Worm (Caenorhabditis elegans) whole organism, mixed stage, embryonic: ENCODE measurements around the gene srt-50.

Experiments
- M03D4.4 ChIP-seq: sonication (generic microtip); optimal IDR thresholded peaks from 2 replicates; lab custom pipeline; 2017; ENCODE audit warnings: mild to moderate bottlenecking, missing genetic modification characterization, missing compliant biosample characterization
- bed-3 ChIP-seq: fragments of 200-800 bp; sonication (Bioruptor generic); optimal IDR thresholded peaks from 3 replicates; lab custom pipeline; 2018; ENCODE audit warnings: mild to moderate bottlenecking, missing genetic modification characterization, moderate library complexity, missing compliant biosample characterization
- blmp-1 ChIP-seq: fragments of 150-350 bp; optimal IDR thresholded peaks from 2 replicates; lab custom pipeline; 2014; ENCODE audit warnings: missing biosample characterization, missing genetic modification characterization
- ceh-39 ChIP-seq: fragments of 150-350 bp; optimal IDR thresholded peaks from 2 replicates; lab custom pipeline; 2014; ENCODE audit warnings: missing biosample characterization, missing genetic modification characterization
- ceh-43 ChIP-seq: fragments of 200-800 bp; sonication (Bioruptor generic); optimal IDR thresholded peaks from 2 replicates; lab custom pipeline; 2018; ENCODE audit warnings: mild to moderate bottlenecking, missing genetic modification characterization, moderate library complexity, missing compliant biosample characterization
- ceh-83 ChIP-seq: fragments of 200-800 bp; sonication (Bioruptor generic); optimal IDR thresholded peaks from 2 replicates; lab custom pipeline; 2018; ENCODE audit warnings: mild to moderate bottlenecking, missing genetic modification characterization, missing compliant biosample characterization
- ces-1 ChIP-seq: fragments of 150-350 bp; optimal IDR thresholded peaks from 2 replicates; lab custom pipeline; 2014; ENCODE audit warnings: missing biosample characterization, missing genetic modification reagents, missing genetic modification characterization
- cnd-1 ChIP-seq: fragments of 200-800 bp; sonication (Bioruptor generic); optimal IDR thresholded peaks from 2 replicates; lab custom pipeline; 2018; ENCODE audit warnings: mild to moderate bottlenecking, missing genetic modification characterization, missing compliant biosample characterization
- drap-1 ChIP-seq: fragments of 200-800 bp; sonication (Bioruptor generic); optimal IDR thresholded peaks from 3 replicates; lab custom pipeline; 2018; ENCODE audit warnings: mild to moderate bottlenecking, missing genetic modification characterization, missing compliant biosample characterization
- elt-1 ChIP-seq: sonication (generic microtip); optimal IDR thresholded peaks from 2 replicates; lab custom pipeline; 2017; ENCODE audit warnings: missing genetic modification characterization, mild to moderate bottlenecking, missing compliant biosample characterization, antibody characterized with exemption, moderate library complexity, borderline replicate concordance; ENCODE audit not compliant: insufficient read depth
- elt-3 ChIP-seq: fragments of 150-350 bp; optimal IDR thresholded peaks from 2 replicates; lab custom pipeline; 2014; ENCODE audit warnings: missing biosample characterization, missing genetic modification characterization
- flh-1 ChIP-seq: fragments of 200-800 bp; sonication (Bioruptor generic); optimal IDR thresholded peaks from 2 replicates; lab custom pipeline; 2018; ENCODE audit warnings: mild to moderate bottlenecking, missing genetic modification characterization, moderate library complexity, missing compliant biosample characterization
- ham-2 ChIP-seq: fragments of 200-800 bp; sonication (Bioruptor generic); optimal IDR thresholded peaks from 2 replicates; lab custom pipeline; 2018; ENCODE audit warnings: mild to moderate bottlenecking, missing genetic modification characterization, missing compliant biosample characterization
- hlh-1 ChIP-seq: fragments of 150-350 bp; optimal IDR thresholded peaks from 2 replicates; lab custom pipeline; 2014; ENCODE audit warnings: missing biosample characterization, missing genetic modification reagents, missing genetic modification characterization
- lin-13 ChIP-seq: fragments of 150-350 bp; optimal IDR thresholded peaks from 2 replicates; lab custom pipeline; 2014; ENCODE audit warnings: missing biosample characterization, missing genetic modification characterization
- lin-32 ChIP-seq: fragments of 200-800 bp; sonication (Bioruptor generic); optimal IDR thresholded peaks from 2 replicates; lab custom pipeline; 2018; ENCODE audit warnings: mild to moderate bottlenecking, missing genetic modification characterization, missing compliant biosample characterization
- lsy-2 ChIP-seq: fragments of 150-350 bp; optimal IDR thresholded peaks from 2 replicates; lab custom pipeline; 2014; ENCODE audit warnings: missing biosample characterization, missing genetic modification characterization
- mab-5 ChIP-seq: fragments of 150-350 bp; optimal IDR thresholded peaks from 2 replicates; lab custom pipeline; 2014; ENCODE audit warnings: missing biosample characterization, missing genetic modification characterization
- mep-1 ChIP-seq: fragments of 150-350 bp; optimal IDR thresholded peaks from 2 replicates; lab custom pipeline; 2017; ENCODE audit warnings: missing biosample characterization, missing genetic modification reagents, missing genetic modification characterization, inconsistent platforms
- mls-2 ChIP-seq: sonication (generic microtip); optimal IDR thresholded peaks from 2 replicates; lab custom pipeline; 2016; ENCODE audit warnings: mild to moderate bottlenecking, missing genetic modification characterization, moderate library complexity, missing compliant biosample characterization
- nhr-12 ChIP-seq: fragments of 150-350 bp; optimal IDR thresholded peaks from 2 replicates; lab custom pipeline; 2014; ENCODE audit warnings: missing biosample characterization, missing genetic modification characterization
- nhr-2 ChIP-seq: fragments of 150-350 bp; optimal IDR thresholded peaks from 2 replicates; lab custom pipeline; 2014; ENCODE audit warnings: missing biosample characterization, missing genetic modification characterization
- nhr-237 ChIP-seq: fragments of 150-350 bp; optimal IDR thresholded peaks from 2 replicates; lab custom pipeline; 2014; ENCODE audit warnings: missing biosample characterization, missing genetic modification characterization
- nhr-28 ChIP-seq: fragments of 150-350 bp; optimal IDR thresholded peaks from 2 replicates; lab custom pipeline; 2014; ENCODE audit warnings: missing biosample characterization, missing genetic modification characterization
- nhr-76 ChIP-seq: sonication (generic microtip); optimal IDR thresholded peaks from 2 replicates; lab custom pipeline; 2017; ENCODE audit warnings: missing biosample characterization, missing genetic modification characterization
- pha-4 ChIP-seq: fragments of 150-350 bp; optimal IDR thresholded peaks from 2 replicates; lab custom pipeline; 2018; ENCODE audit warnings: missing biosample characterization, missing genetic modification reagents, missing genetic modification characterization
- sem-2 ChIP-seq: fragments of 200-800 bp; sonication (Bioruptor generic); optimal IDR thresholded peaks from 2 replicates; lab custom pipeline; 2018; ENCODE audit warnings: mild to moderate bottlenecking, missing genetic modification characterization, missing compliant biosample characterization
- snpc-4 ChIP-seq: fragments of 150-350 bp; optimal IDR thresholded peaks from 2 replicates; lab custom pipeline; 2014; ENCODE audit warnings: missing biosample characterization, missing genetic modification characterization
- sptf-1 ChIP-seq: sonication (generic microtip); optimal IDR thresholded peaks from 2 replicates; lab custom pipeline; 2017; ENCODE audit warnings: mild to moderate bottlenecking, missing genetic modification characterization, moderate library complexity, missing compliant biosample characterization
- tbx-8 ChIP-seq: fragments of 200-800 bp; sonication (Bioruptor generic); optimal IDR thresholded peaks from 2 replicates; lab custom pipeline; 2018; ENCODE audit warnings: mild to moderate bottlenecking, missing genetic modification characterization, moderate library complexity, missing compliant biosample characterization
- unc-120 ChIP-seq: sonication (generic microtip); optimal IDR thresholded peaks from 2 replicates; lab custom pipeline; 2017; ENCODE audit warnings: missing genetic modification characterization, missing compliant biosample characterization; ENCODE audit not compliant: poor library complexity, severe bottlenecking
- unc-39 ChIP-seq: fragments of 150-350 bp; optimal IDR thresholded peaks from 2 replicates; lab custom pipeline; 2014; ENCODE audit warnings: missing biosample characterization, missing genetic modification characterization
- unc-62 ChIP-seq: fragments of 150-350 bp; optimal IDR thresholded peaks from 2 replicates; lab custom pipeline; 2014; ENCODE audit warnings: missing biosample characterization, missing genetic modification reagents, missing genetic modification characterization
- zip-8 ChIP-seq: fragments of 150-350 bp; optimal IDR thresholded peaks from 2 replicates; lab custom pipeline; 2014; ENCODE audit warnings: missing biosample characterization, missing genetic modification characterization
- ztf-11 ChIP-seq: fragments of 150-350 bp; optimal IDR thresholded peaks from 2 replicates; lab custom pipeline; 2014; ENCODE audit warnings: missing biosample characterization, missing genetic modification characterization

Gene srt-50

DNA sequence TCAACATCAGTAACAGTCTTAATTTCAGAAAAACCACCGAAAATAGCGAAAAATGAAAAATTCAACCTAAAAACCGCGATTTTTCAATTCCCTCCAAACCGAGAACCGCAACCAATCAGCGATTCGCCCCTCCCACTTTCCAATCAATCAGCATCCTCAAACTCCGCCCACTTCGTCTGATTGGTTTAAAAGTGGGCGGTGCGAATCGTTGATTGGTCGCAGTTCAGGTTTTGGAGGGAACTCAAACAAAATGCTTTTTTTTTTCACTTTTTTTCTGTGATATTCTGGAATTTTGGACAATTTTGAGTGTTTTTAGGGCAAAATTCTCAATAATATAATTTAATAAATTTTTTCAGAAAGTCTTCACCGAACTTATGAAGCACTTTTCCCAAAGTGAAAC, 46.6 kb upstream of the srt-50 start:
- TF ChIP-seq snpc-4 (tag; lab: Kevin White, UChicago) (no peak), lsy-2 (tag; lab: Kevin White, UChicago) (no peak), unc-120 (no peak), mab-5 (tag; lab: Kevin White, UChicago) (no peak), mls-2 (tag; lab: Kevin White, UChicago) (no peak), pha-4 (tag; lab: Kevin White, UChicago) (no peak), flh-1 (GFP tag; lab: Kevin White, UChicago) (no peak), nhr-2 (no peak), elt-3 (tag; lab: Kevin White, UChicago) (no peak), sem-2 (no peak), ceh-39 (tag; lab: Kevin White, UChicago) (no peak), blmp-1 (tag; lab: Kevin White, UChicago) (no peak), elt-1 (no peak), nhr-12 (tag; lab: Kevin White, UChicago) (no peak), drap-1 (no peak)
- TF ChIP-seq, all 35 proteins: peak for 0

DNA sequence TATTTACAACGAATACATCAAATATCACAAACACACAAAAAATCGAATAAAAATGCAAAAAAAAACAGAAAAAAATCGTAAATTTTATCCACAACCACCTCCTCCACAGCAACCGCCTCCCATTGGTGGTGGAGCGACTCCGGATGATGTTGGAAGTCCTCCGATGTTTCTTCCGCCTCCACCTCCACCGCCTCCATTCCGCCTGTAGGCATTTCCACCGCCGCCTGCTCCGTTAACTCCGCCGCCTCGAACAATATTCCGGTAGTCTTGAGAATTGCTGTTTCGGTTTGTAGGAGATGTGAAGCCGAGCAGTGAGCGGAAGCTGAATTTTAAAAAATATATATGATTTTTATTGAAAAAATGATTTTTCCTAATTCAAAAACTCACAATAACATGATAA, 46.1 kb upstream of the srt-50 start:
- TF ChIP-seq lin-32: no peak
- TF ChIP-seq ceh-39 (tag; lab: Kevin White, UChicago): no peak
- no peak for TF ChIP-seq ceh-83
- TF ChIP-seq elt-1: no peak
- no peak for TF ChIP-seq nhr-76 (tag; lab: Kevin White, UChicago)
- no peak for TF ChIP-seq nhr-2
- TF ChIP-seq mab-5 (tag; lab: Kevin White, UChicago): no peak
- no peak for TF ChIP-seq drap-1
- no peak for TF ChIP-seq nhr-237 (tag; lab: Kevin White, UChicago)
- TF ChIP-seq lsy-2 (tag; lab: Kevin White, UChicago): no peak
- TF ChIP-seq sptf-1 (tag; lab: Kevin White, UChicago): no peak
- TF ChIP-seq M03D4.4: no peak
- no peak for TF ChIP-seq mls-2 (tag; lab: Kevin White, UChicago)
- no peak for TF ChIP-seq zip-8 (tag; lab: Kevin White, UChicago)
- TF ChIP-seq blmp-1 (tag; lab: Kevin White, UChicago): no peak

ce11 chrIV:15028891-15029290, 45.6 kb upstream of the srt-50 start, which contains the start of gene Y41E3.8:
Gene Y41E3.8, minus strand, starts transcription at chrIV:15028978.
- no peak for TF ChIP-seq mls-2 (tag; lab: Kevin White, UChicago)
- no peak for TF ChIP-seq elt-3 (tag; lab: Kevin White, UChicago)
- peak; percentile 54 for TF ChIP-seq ces-1 (GFP tag; lab: Kevin White, UChicago)
- TF ChIP-seq ham-2 (GFP tag; lab: Kevin White, UChicago): no peak
- no peak for TF ChIP-seq ceh-83
- no peak for TF ChIP-seq unc-62 (GFP tag; lab: Kevin White, UChicago)

- no peak for TF ChIP-seq drap-1
- TF ChIP-seq blmp-1 (tag; lab: Kevin White, UChicago): no peak
- no peak for TF ChIP-seq ztf-11 (tag; lab: Kevin White, UChicago)
- TF ChIP-seq lin-13: no peak
- TF ChIP-seq flh-1 (GFP tag; lab: Kevin White, UChicago): no peak
- no peak for TF ChIP-seq zip-8 (tag; lab: Kevin White, UChicago)
- no peak for TF ChIP-seq mls-2 (tag; lab: Kevin White, UChicago)
Observed at ce11 chrIV:15029565-15029964, 44.9 kb upstream of the srt-50 start.

- no peak for TF ChIP-seq unc-120
- TF ChIP-seq ceh-83: no peak
- no peak for TF ChIP-seq ztf-11 (tag; lab: Kevin White, UChicago)
- peak; percentile 61 for TF ChIP-seq mep-1
- peak; percentile 74 for TF ChIP-seq lsy-2 (tag; lab: Kevin White, UChicago)
- TF ChIP-seq flh-1 (GFP tag; lab: Kevin White, UChicago): no peak
- no peak for TF ChIP-seq unc-39
- no peak for TF ChIP-seq sptf-1 (tag; lab: Kevin White, UChicago)
- no peak for TF ChIP-seq sem-2
- no peak for TF ChIP-seq nhr-2
- TF ChIP-seq snpc-4 (tag; lab: Kevin White, UChicago): no peak
- peak; percentile 56 for TF ChIP-seq lin-13
- TF ChIP-seq lin-32: no peak
- TF ChIP-seq cnd-1 (tag; lab: Kevin White, UChicago): no peak
- no peak for TF ChIP-seq tbx-8
- TF ChIP-seq nhr-28: no peak
- TF ChIP-seq mab-5 (tag; lab: Kevin White, UChicago): no peak
- TF ChIP-seq ham-2 (GFP tag; lab: Kevin White, UChicago): no peak
- no peak for TF ChIP-seq mls-2 (tag; lab: Kevin White, UChicago)
- no peak for TF ChIP-seq nhr-12 (tag; lab: Kevin White, UChicago)
- TF ChIP-seq bed-3: no peak
- TF ChIP-seq drap-1: no peak
- TF ChIP-seq ces-1 (GFP tag; lab: Kevin White, UChicago): peak; percentile 31
- TF ChIP-seq pha-4 (tag; lab: Kevin White, UChicago): no peak
- TF ChIP-seq nhr-76 (tag; lab: Kevin White, UChicago): no peak
- no peak for TF ChIP-seq ceh-43 (GFP tag; lab: Kevin White, UChicago)
- TF ChIP-seq blmp-1 (tag; lab: Kevin White, UChicago): no peak
- no peak for TF ChIP-seq ceh-39 (tag; lab: Kevin White, UChicago)
- no peak for TF ChIP-seq unc-62 (GFP tag; lab: Kevin White, UChicago)
- no peak for TF ChIP-seq elt-1
- TF ChIP-seq M03D4.4: no peak
- TF ChIP-seq nhr-237 (tag; lab: Kevin White, UChicago): peak; percentile 62
- no peak for TF ChIP-seq zip-8 (tag; lab: Kevin White, UChicago)
- peak; percentile 1 for TF ChIP-seq hlh-1 (tag; lab: Kevin White, UChicago)
- no peak for TF ChIP-seq elt-3 (tag; lab: Kevin White, UChicago)
Observed at ce11 chrIV:15036974-15037373, 37.5 kb upstream of the srt-50 start, which contains the start of gene eef-1B.2. Gene eef-1B.2, plus strand, starts transcription at chrIV:15037331.
